Fruit fly (Drosophila melanogaster) whole organism, embryonic: ENCODE data around the gene CG17786.

ENCODE experiments used
- Aef1 ChIP-seq: fragments of 200-800 bp; sonication (Bioruptor generic); IDR thresholded peaks from 3 replicates; pipeline ENCODE4 v1.3.6; 2022; ENCODE audit warnings: missing biosample characterization, missing genetic modification characterization
- Atf3 ChIP-seq: fragments of 200-800 bp; sonication (Bioruptor generic); optimal IDR thresholded peaks from 3 replicates; lab custom pipeline; 2016; ENCODE audit warnings: missing biosample characterization, missing genetic modification characterization
- B-H1 ChIP-seq: fragments of 200-800 bp; sonication (Bioruptor generic); IDR thresholded peaks from 3 replicates; pipeline ENCODE4 v1.3.6; 2022; ENCODE audit warnings: missing biosample characterization, missing genetic modification characterization
- CG1024 ChIP-seq: fragments of 200-800 bp; sonication (Bioruptor generic); IDR thresholded peaks from 2 replicates; pipeline ENCODE4 v1.3.6; 2022; ENCODE audit warnings: missing biosample characterization, missing genetic modification characterization
- CG10431 ChIP-seq: fragments of 200-800 bp; sonication (Bioruptor generic); optimal IDR thresholded peaks from 3 replicates; lab custom pipeline; 2018; ENCODE audit warnings: missing biosample characterization, mild to moderate bottlenecking, missing genetic modification characterization
- CG12071 ChIP-seq: fragments of 200-800 bp; sonication (Bioruptor generic); optimal IDR thresholded peaks from 3 replicates; lab custom pipeline; 2018; ENCODE audit warnings: missing biosample characterization, mild to moderate bottlenecking, missing genetic modification characterization
- CG12299 ChIP-seq: fragments of 200-800 bp; sonication (Bioruptor generic); optimal IDR thresholded peaks from 2 replicates; lab custom pipeline; 2018; ENCODE audit warnings: missing biosample characterization, mild to moderate bottlenecking, missing genetic modification characterization
- CG14860 ChIP-seq: fragments of 200-800 bp; sonication (Bioruptor generic); IDR thresholded peaks from 3 replicates; pipeline ENCODE4 v1.3.6; 2022; ENCODE audit warnings: missing biosample characterization, missing genetic modification characterization; ENCODE audit not compliant: partially characterized antibody
- CG15479 ChIP-seq: fragments of 200-800 bp; sonication (Bioruptor generic); optimal IDR thresholded peaks from 3 replicates; lab custom pipeline; 2019; ENCODE audit warnings: missing biosample characterization, mild to moderate bottlenecking, missing genetic modification characterization, moderate library complexity
- CG15601 ChIP-seq: fragments of 200-800 bp; sonication (Bioruptor generic); optimal IDR thresholded peaks from 3 replicates; lab custom pipeline; 2019; ENCODE audit warnings: missing biosample characterization, mild to moderate bottlenecking, missing genetic modification characterization, moderate library complexity
- CG18262 ChIP-seq: fragments of 200-800 bp; optimal IDR thresholded peaks from 3 replicates; lab custom pipeline; 2019; ENCODE audit warnings: missing biosample characterization, mild to moderate bottlenecking, missing genetic modification characterization, moderate library complexity
- CG18476 ChIP-seq: fragments of 200-800 bp; sonication (Bioruptor generic); optimal IDR thresholded peaks from 2 replicates; lab custom pipeline; 2016; ENCODE audit warnings: missing biosample characterization, mild to moderate bottlenecking, missing genetic modification characterization
- CG18599 ChIP-seq: fragments of 200-800 bp; sonication (Bioruptor generic); optimal IDR thresholded peaks from 3 replicates; lab custom pipeline; 2017; ENCODE audit warnings: missing biosample characterization, missing genetic modification characterization, mild to moderate bottlenecking, moderate library complexity, missing genetic modification reagents
- CG2116 ChIP-seq: fragments of 200-800 bp; sonication (Bioruptor generic); optimal IDR thresholded peaks from 3 replicates; lab custom pipeline; 2018; ENCODE audit warnings: missing biosample characterization, mild to moderate bottlenecking, missing genetic modification characterization
- CG2129 ChIP-seq: fragments of 200-800 bp; sonication (Bioruptor generic); IDR thresholded peaks from 2 replicates; pipeline ENCODE4 v1.3.6; 2022; ENCODE audit warnings: missing biosample characterization, missing genetic modification characterization; ENCODE audit not compliant: partially characterized antibody
- CG3065 ChIP-seq: fragments of 200-800 bp; sonication (Bioruptor generic); optimal IDR thresholded peaks from 2 replicates; lab custom pipeline; 2016; ENCODE audit warnings: missing biosample characterization, missing genetic modification characterization
- CG3407 ChIP-seq: fragments of 200-800 bp; sonication (Bioruptor generic); optimal IDR thresholded peaks from 2 replicates; lab custom pipeline; 2018; ENCODE audit warnings: missing biosample characterization, mild to moderate bottlenecking, missing genetic modification characterization
- CG3847 ChIP-seq: fragments of 200-800 bp; sonication (Bioruptor generic); IDR thresholded peaks from 2 replicates; pipeline ENCODE4 v1.3.6; 2022; ENCODE audit warnings: missing biosample characterization, missing genetic modification characterization
- CG42726 ChIP-seq: fragments of 200-800 bp; sonication (Bioruptor generic); IDR thresholded peaks from 2 replicates; pipeline ENCODE4 v1.3.6; 2022; ENCODE audit warnings: missing biosample characterization, missing genetic modification characterization; ENCODE audit not compliant: partially characterized antibody
- CG5180 ChIP-seq: fragments of 200-800 bp; sonication (Bioruptor generic); optimal IDR thresholded peaks from 3 replicates; lab custom pipeline; 2017; ENCODE audit warnings: missing biosample characterization, missing genetic modification characterization, mild to moderate bottlenecking, moderate library complexity, missing genetic modification reagents
- CG5245 ChIP-seq: fragments of 200-800 bp; sonication (Bioruptor generic); optimal IDR thresholded peaks from 3 replicates; lab custom pipeline; 2016; ENCODE audit warnings: missing biosample characterization, missing genetic modification characterization
- CG6765 ChIP-seq: fragments of 200-800 bp; sonication (Bioruptor generic); optimal IDR thresholded peaks from 3 replicates; lab custom pipeline; 2017; ENCODE audit warnings: missing biosample characterization, mild to moderate bottlenecking, missing genetic modification characterization
- CG8089 ChIP-seq: fragments of 200-800 bp; sonication (Bioruptor generic); optimal IDR thresholded peaks from 3 replicates; lab custom pipeline; 2016; ENCODE audit warnings: missing biosample characterization, missing genetic modification characterization
- CG8924 ChIP-seq: fragments of 200-800 bp; optimal IDR thresholded peaks from 3 replicates; lab custom pipeline; 2019; ENCODE audit warnings: missing biosample characterization, mild to moderate bottlenecking, missing genetic modification characterization, moderate library complexity
- CG9932 ChIP-seq: fragments of 200-800 bp; sonication (Bioruptor generic); IDR thresholded peaks from 2 replicates; pipeline ENCODE4 v1.3.6; 2022; ENCODE audit warnings: missing biosample characterization, missing genetic modification characterization
- Chrac-16 ChIP-seq: fragments of 200-800 bp; sonication (Bioruptor generic); optimal IDR thresholded peaks from 3 replicates; lab custom pipeline; 2016; ENCODE audit warnings: missing biosample characterization, missing genetic modification characterization
- CrebB ChIP-seq: fragments of 200-800 bp; sonication (Bioruptor generic); optimal IDR thresholded peaks from 3 replicates; lab custom pipeline; 2018; ENCODE audit warnings: missing biosample characterization, mild to moderate bottlenecking, missing genetic modification characterization
- Eip74EF ChIP-seq, 2 experiments: fragments of 200-800 bp in 1 of 2; fragments of >200 bp in 1 of 2; sonication (Bioruptor generic) in 1 of 2; optimal IDR thresholded peaks; 2 replicates each; lab custom pipeline; 2017 to 2019; ENCODE audit warnings: missing biosample characterization in 2 of 2, missing genetic modification characterization in 2 of 2, mild to moderate bottlenecking in 1 of 2, moderate library complexity in 1 of 2
- Meics ChIP-seq: fragments of 200-800 bp; sonication (Bioruptor generic); optimal IDR thresholded peaks from 2 replicates; lab custom pipeline; 2017; ENCODE audit warnings: missing biosample characterization, mild to moderate bottlenecking, missing genetic modification characterization
- Rx ChIP-seq: fragments of 200-800 bp; sonication (Bioruptor generic); IDR thresholded peaks from 2 replicates; pipeline ENCODE4 v1.3.6; 2022; ENCODE audit warnings: missing biosample characterization, missing genetic modification characterization
- Taf1 ChIP-seq: fragments of 200-800 bp; sonication (Bioruptor generic); IDR thresholded peaks from 2 replicates; pipeline ENCODE4 v1.3.6; 2022; ENCODE audit warnings: missing biosample characterization, missing genetic modification characterization
- cwo ChIP-seq: fragments of 200-800 bp; sonication (Bioruptor generic); optimal IDR thresholded peaks from 3 replicates; lab custom pipeline; 2017; ENCODE audit warnings: missing biosample characterization, missing genetic modification characterization, mild to moderate bottlenecking, moderate library complexity, missing genetic modification reagents
- fd3F ChIP-seq: fragments of 200-800 bp; sonication (Bioruptor generic); optimal IDR thresholded peaks from 2 replicates; lab custom pipeline; 2018; ENCODE audit warnings: missing biosample characterization, mild to moderate bottlenecking, missing genetic modification characterization, moderate library complexity
- ftz-f1 ChIP-seq: fragments of 200-800 bp; sonication (Bioruptor generic); optimal IDR thresholded peaks from 2 replicates; lab custom pipeline; 2016; ENCODE audit warnings: missing biosample characterization, missing genetic modification characterization
- gem ChIP-seq: fragments of 200-800 bp; sonication (Bioruptor generic); optimal IDR thresholded peaks from 2 replicates; lab custom pipeline; 2019; ENCODE audit warnings: missing biosample characterization, mild to moderate bottlenecking, missing genetic modification characterization, moderate library complexity
- grau ChIP-seq: fragments of 200-800 bp; optimal IDR thresholded peaks from 3 replicates; lab custom pipeline; 2019; ENCODE audit warnings: missing biosample characterization, mild to moderate bottlenecking, missing genetic modification characterization, moderate library complexity
- grn ChIP-seq: fragments of 200-800 bp; sonication (Bioruptor generic); optimal IDR thresholded peaks from 3 replicates; lab custom pipeline; 2017; ENCODE audit warnings: missing biosample characterization, missing genetic modification characterization
- hbn ChIP-seq: fragments of 200-800 bp; sonication (Bioruptor generic); IDR thresholded peaks from 2 replicates; pipeline ENCODE4 v1.3.6; 2022; ENCODE audit warnings: missing biosample characterization, missing genetic modification characterization; ENCODE audit not compliant: partially characterized antibody
- jigr1 ChIP-seq: fragments of 200-800 bp; sonication (Bioruptor generic); IDR thresholded peaks from 3 replicates; pipeline ENCODE4 v1.3.6; 2022; ENCODE audit warnings: missing biosample characterization, missing genetic modification characterization
- knrl ChIP-seq: fragments of 200-800 bp; sonication (Bioruptor generic); IDR thresholded peaks from 3 replicates; pipeline ENCODE4 v1.3.6; 2022; ENCODE audit warnings: missing biosample characterization, missing genetic modification characterization; ENCODE audit not compliant: partially characterized antibody
- mld ChIP-seq: fragments of 200-800 bp; sonication (Bioruptor generic); IDR thresholded peaks from 3 replicates; pipeline ENCODE4 v1.3.6; 2022; ENCODE audit warnings: missing biosample characterization, missing genetic modification characterization; ENCODE audit not compliant: partially characterized antibody
- ranshi ChIP-seq: fragments of 200-800 bp; sonication (Bioruptor generic); IDR thresholded peaks from 2 replicates; pipeline ENCODE4 v1.3.6; 2022; ENCODE audit warnings: missing biosample characterization, missing genetic modification characterization
- row ChIP-seq: fragments of 200-800 bp; sonication (Bioruptor generic); IDR thresholded peaks from 3 replicates; pipeline ENCODE4 v1.3.6; 2022; ENCODE audit warnings: missing biosample characterization, missing genetic modification characterization
- shn ChIP-seq: fragments of 200-800 bp; sonication (Bioruptor generic); optimal IDR thresholded peaks from 3 replicates; lab custom pipeline; 2016; ENCODE audit warnings: missing biosample characterization, missing genetic modification characterization
- stwl ChIP-seq: fragments of 200-800 bp; sonication (Bioruptor generic); optimal IDR thresholded peaks from 3 replicates; lab custom pipeline; 2018; ENCODE audit warnings: missing biosample characterization, mild to moderate bottlenecking, missing genetic modification characterization, moderate library complexity
- toy ChIP-seq: fragments of 200-800 bp; sonication (Bioruptor generic); IDR thresholded peaks from 2 replicates; pipeline ENCODE4 v1.3.6; 2022; ENCODE audit warnings: missing biosample characterization, missing genetic modification characterization
- trh ChIP-seq: fragments of 200-800 bp; sonication (Bioruptor generic); optimal IDR thresholded peaks from 2 replicates; lab custom pipeline; 2016; ENCODE audit warnings: missing biosample characterization, missing genetic modification characterization
- unc-4 ChIP-seq: fragments of 200-800 bp; sonication (Bioruptor generic); IDR thresholded peaks from 2 replicates; pipeline ENCODE4 v1.3.6; 2022; ENCODE audit warnings: missing biosample characterization, missing genetic modification characterization; ENCODE audit not compliant: partially characterized antibody
- vfl ChIP-seq: fragments of 200-800 bp; sonication (Bioruptor generic); optimal IDR thresholded peaks from 2 replicates; lab custom pipeline; 2016; ENCODE audit warnings: missing biosample characterization, missing genetic modification characterization
- vnd ChIP-seq: fragments of 200-800 bp; sonication (Bioruptor generic); IDR thresholded peaks from 3 replicates; pipeline ENCODE4 v1.3.6; 2022; ENCODE audit warnings: missing biosample characterization, missing genetic modification characterization; ENCODE audit not compliant: partially characterized antibody

Gene CG17786

dm6 chr3R:24229870-24230422 is 11.4 kb upstream of the CG17786 start, which contains the start of gene Spase22-23 (continued):
- no peak for TF ChIP-seq CG8089 (GFP tag; lab: Kevin White, UChicago)
- no peak for TF ChIP-seq CG15601 (tag; lab: Kevin White, UChicago)
- no peak for TF ChIP-seq trh (GFP tag; lab: Kevin White, UChicago)
- TF ChIP-seq CG9932 (GFP tag; lab: Robert Waterston, UW) = peak; percentile 12
- no peak for TF ChIP-seq ftz-f1
- peak; percentile 4 for TF ChIP-seq CG15479 (GFP tag; lab: Kevin White, UChicago)
- peak; percentile 83 for TF ChIP-seq CG2116 (GFP tag; lab: Kevin White, UChicago)
- TF ChIP-seq grn (GFP tag; lab: Kevin White, UChicago) = no peak
- TF ChIP-seq gem = no peak
- TF ChIP-seq vnd (GFP tag; lab: Robert Waterston, UW) = peak; percentile 91
- no peak for TF ChIP-seq CG3065
- no peak; the same call in 2 of the 3 replicates for TF ChIP-seq row (GFP tag; lab: Robert Waterston, UW)
- TF ChIP-seq CG8924 (tag; lab: Kevin White, UChicago) = peak; percentile 16
- peak; percentile 92 for TF ChIP-seq hbn
- no peak for TF ChIP-seq grau (tag; lab: Kevin White, UChicago)
- no peak for TF ChIP-seq Chrac-16 (GFP tag; lab: Kevin White, UChicago)
- no peak for TF ChIP-seq CG1024 (GFP tag; lab: Robert Waterston, UW)
- TF ChIP-seq Meics = no peak
- peak; percentile 89 for TF ChIP-seq CG2129
- no peak for TF ChIP-seq toy (GFP tag; lab: Robert Waterston, UW)
- TF ChIP-seq CG5245 (GFP tag; lab: Kevin White, UChicago) = no peak
- TF ChIP-seq CG3847 (GFP tag; lab: Robert Waterston, UW) = no peak
- TF ChIP-seq jigr1 (GFP tag; lab: Robert Waterston, UW) = no peak
- TF ChIP-seq CG12299 (tag; lab: Kevin White, UChicago) = no peak
- TF ChIP-seq fd3F (GFP tag; lab: Kevin White, UChicago) = no peak
- TF ChIP-seq B-H1 = no peak
- peak; percentile 94 for TF ChIP-seq CG42726 (GFP tag; lab: Robert Waterston, UW)
- TF ChIP-seq CG18599 = no peak
- no peak for TF ChIP-seq CG3407 (GFP tag; lab: Kevin White, UChicago)
- no peak for TF ChIP-seq vfl (GFP tag; lab: Kevin White, UChicago)
- peak; percentile 97 for TF ChIP-seq mld (GFP tag; lab: Robert Waterston, UW)
- TF ChIP-seq CrebB (tag; lab: Kevin White, UChicago) = no peak
- no peak for TF ChIP-seq CG10431 (GFP tag; lab: Kevin White, UChicago)
- no peak for TF ChIP-seq Eip74EF (GFP tag; optimal IDR thresholded peaks at IDR 0.05; lab: Kevin White, UChicago)
- no peak for TF ChIP-seq CG18262 (tag; lab: Kevin White, UChicago)
- no peak for TF ChIP-seq ranshi
- no peak for TF ChIP-seq Rx
- peak; percentile 89 for TF ChIP-seq unc-4 (GFP tag; lab: Robert Waterston, UW)
- TF ChIP-seq Aef1 (GFP tag; lab: Robert Waterston, UW) = no peak
- TF ChIP-seq Atf3 (GFP tag; lab: Kevin White, UChicago) = no peak
- no peak for TF ChIP-seq Taf1 (GFP tag; lab: Robert Waterston, UW)
- no peak for TF ChIP-seq CG5180 (GFP tag; lab: Kevin White, UChicago)
- TF ChIP-seq shn = no peak
- TF ChIP-seq cwo (GFP tag; lab: Kevin White, UChicago) = no peak
- no peak for TF ChIP-seq CG12071
- TF ChIP-seq stwl (tag; lab: Kevin White, UChicago) = no peak
- TF ChIP-seq CG14860 (GFP tag; lab: Robert Waterston, UW) = peak; percentile 86
- no peak for TF ChIP-seq CG18476 (GFP tag; lab: Kevin White, UChicago)
- peak; percentile 92 for TF ChIP-seq knrl (GFP tag; lab: Robert Waterston, UW)
- TF ChIP-seq CG6765 (GFP tag; lab: Kevin White, UChicago) = no peak
